Worm (Caenorhabditis elegans) whole organism, L2 larva: ENCODE measurements around the gene slcr-46.3.

Experiments used
- C34F6.9 ChIP-seq: fragments of 150-350 bp; optimal IDR thresholded peaks from 2 replicates; lab custom pipeline; 2014; ENCODE audit warnings: missing biosample characterization, missing genetic modification characterization
- aly-2 ChIP-seq: fragments of 150-350 bp; optimal IDR thresholded peaks from 2 replicates; lab custom pipeline; 2014; ENCODE audit warnings: missing biosample characterization, missing genetic modification characterization
- ama-1 ChIP-seq: fragments of 150-350 bp; optimal IDR thresholded peaks from 2 replicates; lab custom pipeline; 2018; ENCODE audit warnings: inconsistent platforms
- ceh-16 ChIP-seq: fragments of 150-350 bp; optimal IDR thresholded peaks from 2 replicates; lab custom pipeline; 2014; ENCODE audit warnings: missing biosample characterization, missing genetic modification characterization
- ceh-82 ChIP-seq: fragments of 150-350 bp; optimal IDR thresholded peaks from 2 replicates; lab custom pipeline; 2014; ENCODE audit warnings: missing biosample characterization, missing genetic modification characterization
- crh-2 ChIP-seq: sonication (generic microtip); optimal IDR thresholded peaks from 2 replicates; lab custom pipeline; 2017; ENCODE audit warnings: missing biosample characterization, missing genetic modification characterization
- elt-3 ChIP-seq: sonication (generic microtip); optimal IDR thresholded peaks from 2 replicates; lab custom pipeline; 2017; ENCODE audit warnings: missing biosample characterization, missing genetic modification characterization
- fos-1 ChIP-seq: fragments of 150-350 bp; optimal IDR thresholded peaks from 2 replicates; lab custom pipeline; 2014; ENCODE audit warnings: missing biosample characterization, missing genetic modification characterization
- mbf-1 ChIP-seq: sonication (generic microtip); optimal IDR thresholded peaks from 2 replicates; lab custom pipeline; 2017; ENCODE audit warnings: missing biosample characterization, missing genetic modification characterization
- nhr-23 ChIP-seq: fragments of 150-350 bp; optimal IDR thresholded peaks from 2 replicates; lab custom pipeline; 2014; ENCODE audit warnings: missing biosample characterization, missing genetic modification reagents, missing genetic modification characterization
- nhr-77 ChIP-seq: fragments of 150-350 bp; optimal IDR thresholded peaks from 2 replicates; lab custom pipeline; 2014; ENCODE audit warnings: missing biosample characterization, missing genetic modification characterization
- unc-62 ChIP-seq: fragments of 150-350 bp; optimal IDR thresholded peaks from 2 replicates; lab custom pipeline; 2014; ENCODE audit warnings: missing biosample characterization, missing genetic modification reagents, missing genetic modification characterization
- zag-1 ChIP-seq: fragments of 150-350 bp; optimal IDR thresholded peaks from 2 replicates; lab custom pipeline; 2014; ENCODE audit warnings: missing biosample characterization, missing genetic modification characterization

ce11 chrV:9689364-9689763 is 34.5 kb downstream of the slcr-46.3 start:
- no peak for TF ChIP-seq ceh-16 (tag; lab: Kevin White, UChicago)
- no peak for TF ChIP-seq fos-1 (tag; lab: Kevin White, UChicago)
- TF ChIP-seq C34F6.9 (tag; lab: Kevin White, UChicago): no peak
- no peak for TF ChIP-seq elt-3 (tag; lab: Kevin White, UChicago)
- TF ChIP-seq aly-2 (tag; lab: Kevin White, UChicago): no peak
- TF ChIP-seq crh-2 (tag; lab: Kevin White, UChicago): no peak
- no peak for TF ChIP-seq ceh-82
- TF ChIP-seq zag-1 (tag; lab: Kevin White, UChicago): no peak
- no peak for TF ChIP-seq unc-62 (GFP tag; lab: Kevin White, UChicago)
- no peak for TF ChIP-seq nhr-77
- TF ChIP-seq ama-1 (lab: Kevin White, UChicago): no peak
- TF ChIP-seq nhr-23 (tag; lab: Kevin White, UChicago): no peak
- TF ChIP-seq mbf-1 (tag; lab: Kevin White, UChicago): no peak
